Worm (Caenorhabditis elegans): ENCODE results near the gene prx-2.

DNA sequence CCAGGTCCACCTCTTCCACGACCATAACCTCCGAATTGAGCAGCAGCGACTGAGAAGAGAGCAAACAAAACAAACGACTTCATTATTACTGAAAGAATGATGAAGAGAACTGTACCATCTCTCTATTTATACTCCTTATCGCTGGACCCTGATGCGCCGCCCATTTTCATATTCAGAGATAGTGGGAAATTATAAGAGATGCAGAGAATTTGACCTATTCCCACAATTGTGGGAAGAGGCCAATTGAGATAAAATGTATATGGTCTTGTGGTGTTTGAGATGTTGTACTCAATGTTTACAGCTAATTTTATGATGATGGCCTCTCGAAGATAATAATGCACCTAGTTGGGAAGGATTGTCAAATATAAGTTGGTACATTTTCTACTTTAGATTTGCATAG is 3.0 kb upstream of the prx-2 start, which contains the start of gene ttr-50:
- TF ChIP-seq dmd-4 (tag; optimal IDR thresholded peaks at IDR 0.05) = no peak
- TF ChIP-seq ztf-1 (GFP tag; conservative IDR thresholded peaks at IDR 0.05) = no peak
- TF ChIP-seq mab-5 (tag; optimal IDR thresholded peaks at IDR 0.05) = no peak
- TF ChIP-seq aly-2 (tag; optimal IDR thresholded peaks at IDR 0.05) = no peak
- no peak for TF ChIP-seq nhr-10 (tag; optimal IDR thresholded peaks at IDR 0.05)
